Worm (Caenorhabditis elegans) whole organism, L1 larva: Measurements from ENCODE around the gene Y11D7A.5.

ENCODE experiments used
- aly-2 ChIP-seq: fragments of 150-350 bp; optimal IDR thresholded peaks from 2 replicates; lab custom pipeline; 2014; ENCODE audit warnings: missing biosample characterization, missing genetic modification characterization
- blmp-1 ChIP-seq: fragments of 150-350 bp; optimal IDR thresholded peaks from 2 replicates; lab custom pipeline; 2014; ENCODE audit warnings: missing biosample characterization, missing genetic modification characterization
- ceh-88 ChIP-seq: fragments of 200-800 bp; sonication (Bioruptor generic); IDR thresholded peaks from 2 replicates; pipeline ENCODE4 v1.3.6; 2022; ENCODE audit warnings: missing genetic modification characterization, missing compliant biosample characterization
- dsc-1 ChIP-seq: sonication (generic microtip); optimal IDR thresholded peaks from 2 replicates; lab custom pipeline; 2016; ENCODE audit warnings: mild to moderate bottlenecking, missing genetic modification characterization, missing compliant biosample characterization
- efl-1 ChIP-seq, 4 experiments: fragments of 150-350 bp; optimal IDR thresholded peaks in 3 of 4; peaks in 1 of 4; 1 replicate in 1 of 4; 2 replicates in 3 of 4; lab custom pipeline; 2014; ENCODE audit warnings: missing biosample characterization in 2 of 4, missing genetic modification characterization in 2 of 4, missing genetic modification reagents in 2 of 4
- efl-3 ChIP-seq: fragments of 200-800 bp; sonication (Bioruptor generic); optimal IDR thresholded peaks from 2 replicates; lab custom pipeline; 2018; ENCODE audit warnings: mild to moderate bottlenecking, missing genetic modification characterization, missing compliant biosample characterization
- elt-2 ChIP-seq: sonication (generic microtip); optimal IDR thresholded peaks from 2 replicates; lab custom pipeline; 2016; ENCODE audit warnings: missing genetic modification characterization, mild to moderate bottlenecking, inconsistent platforms, missing compliant biosample characterization, missing genetic modification reagents
- elt-3 ChIP-seq, 6 experiments: fragments of 150-350 bp in 1 of 6; sonication (generic microtip); optimal IDR thresholded peaks; 2 replicates each; lab custom pipeline; 2017 to 2018; ENCODE audit warnings: missing biosample characterization in 6 of 6, missing genetic modification characterization in 6 of 6, inconsistent platforms in 1 of 6
- ets-5 ChIP-seq: fragments of 200-800 bp; sonication (Bioruptor generic); IDR thresholded peaks from 2 replicates; pipeline ENCODE4 v1.3.6; 2022; ENCODE audit warnings: missing genetic modification characterization, missing compliant biosample characterization
- fkh-10 ChIP-seq: sonication (generic microtip); optimal IDR thresholded peaks from 2 replicates; lab custom pipeline; 2017; ENCODE audit warnings: missing biosample characterization, missing genetic modification reagents, missing genetic modification characterization
- fkh-8 ChIP-seq: sonication (generic microtip); optimal IDR thresholded peaks from 2 replicates; lab custom pipeline; 2016; ENCODE audit warnings: mild to moderate bottlenecking, missing genetic modification characterization, missing compliant biosample characterization
- fos-1 ChIP-seq: fragments of 150-350 bp; optimal IDR thresholded peaks from 2 replicates; lab custom pipeline; 2014; ENCODE audit warnings: missing biosample characterization, missing genetic modification characterization
- hlh-4 ChIP-seq: sonication (generic microtip); optimal IDR thresholded peaks from 2 replicates; lab custom pipeline; 2016; ENCODE audit warnings: mild to moderate bottlenecking, missing genetic modification characterization, missing compliant biosample characterization
- irx-1 ChIP-seq: sonication (generic microtip); optimal IDR thresholded peaks from 2 replicates; lab custom pipeline; 2016; ENCODE audit warnings: missing genetic modification characterization, missing compliant biosample characterization
- lin-35 ChIP-seq, 2 experiments: fragments of 150-350 bp; optimal IDR thresholded peaks; 2 replicates each; lab custom pipeline; 2014; ENCODE audit warnings: missing biosample characterization in 2 of 2, missing genetic modification characterization in 2 of 2, missing genetic modification reagents in 2 of 2
- mdl-1 ChIP-seq, 2 experiments: fragments of 150-350 bp; optimal IDR thresholded peaks; 2 replicates each; lab custom pipeline; 2014 to 2017; ENCODE audit warnings: missing biosample characterization in 2 of 2, missing genetic modification characterization in 2 of 2, inconsistent platforms in 1 of 2
- mef-2 ChIP-seq: fragments of 150-350 bp; optimal IDR thresholded peaks from 2 replicates; lab custom pipeline; 2014; ENCODE audit warnings: missing biosample characterization, missing genetic modification characterization
- nhr-19 ChIP-seq: fragments of 200-800 bp; sonication (Bioruptor generic); conservative IDR thresholded peaks from 2 replicates; pipeline ENCODE4 v1.3.6; 2022; ENCODE audit warnings: missing genetic modification characterization, missing compliant biosample characterization
- nhr-28 ChIP-seq: fragments of 150-350 bp; optimal IDR thresholded peaks from 2 replicates; lab custom pipeline; 2014; ENCODE audit warnings: missing biosample characterization, missing genetic modification characterization
- nhr-77 ChIP-seq: fragments of 150-350 bp; optimal IDR thresholded peaks from 2 replicates; lab custom pipeline; 2014; ENCODE audit warnings: missing biosample characterization, missing genetic modification characterization
- nhr-85 ChIP-seq: sonication (generic microtip); peaks from one replicate; lab custom pipeline; 2016; ENCODE audit warnings: missing genetic modification characterization, inconsistent platforms, missing compliant biosample characterization
- pax-3 ChIP-seq: fragments of 200-800 bp; sonication (Bioruptor generic); optimal IDR thresholded peaks from 2 replicates; lab custom pipeline; 2018; ENCODE audit warnings: mild to moderate bottlenecking, missing genetic modification characterization, moderate library complexity, missing compliant biosample characterization
- rnt-1 ChIP-seq: sonication (generic microtip); optimal IDR thresholded peaks from 2 replicates; lab custom pipeline; 2016; ENCODE audit warnings: mild to moderate bottlenecking, missing genetic modification characterization, moderate library complexity, missing compliant biosample characterization
- snpc-4 ChIP-seq: fragments of 150-350 bp; optimal IDR thresholded peaks from 2 replicates; lab custom pipeline; 2014; ENCODE audit warnings: missing biosample characterization, missing genetic modification characterization
- sptf-1 ChIP-seq: fragments of 150-350 bp; optimal IDR thresholded peaks from 2 replicates; lab custom pipeline; 2014; ENCODE audit warnings: missing biosample characterization, missing genetic modification characterization
- tbx-2 ChIP-seq: sonication (generic microtip); optimal IDR thresholded peaks from 2 replicates; lab custom pipeline; 2016; ENCODE audit warnings: missing genetic modification characterization, missing compliant biosample characterization
- unc-130 ChIP-seq: fragments of 150-350 bp; optimal IDR thresholded peaks from 2 replicates; lab custom pipeline; 2017; ENCODE audit warnings: missing biosample characterization, missing genetic modification characterization, inconsistent platforms
- unc-30 ChIP-seq: sonication (generic microtip); optimal IDR thresholded peaks from 2 replicates; lab custom pipeline; 2017; ENCODE audit warnings: missing biosample characterization, missing genetic modification characterization
- unc-62 ChIP-seq: fragments of 150-350 bp; optimal IDR thresholded peaks from 2 replicates; lab custom pipeline; 2014; ENCODE audit warnings: missing biosample characterization, missing genetic modification reagents, missing genetic modification characterization
- xbp-1 ChIP-seq: sonication (generic microtip); optimal IDR thresholded peaks from 2 replicates; lab custom pipeline; 2016; ENCODE audit warnings: missing genetic modification characterization, missing compliant biosample characterization
- zip-4 ChIP-seq: fragments of 200-800 bp; sonication (Bioruptor generic); optimal IDR thresholded peaks from 2 replicates; lab custom pipeline; 2018; ENCODE audit warnings: mild to moderate bottlenecking, missing genetic modification characterization, moderate library complexity, missing compliant biosample characterization
- ztf-11 ChIP-seq, 2 experiments: sonication (generic microtip); optimal IDR thresholded peaks; 2 replicates each; lab custom pipeline; 2016 to 2017; ENCODE audit warnings: missing genetic modification characterization in 2 of 2, missing biosample characterization in 1 of 2, missing compliant biosample characterization in 1 of 2
- ztf-4 ChIP-seq: fragments of 150-350 bp; optimal IDR thresholded peaks from 2 replicates; lab custom pipeline; 2014; ENCODE audit warnings: missing biosample characterization, missing genetic modification characterization

The Y11D7A.5 gene

ce11 chrIV:9239151-9239550, 6.2 kb downstream of the Y11D7A.5 start:
- TF ChIP-seq elt-3 (tag; optimal IDR thresholded peaks at IDR 0.05; lab: Kevin White, UChicago), result peak in 1 of 6 experiments; percentile 73
- TF ChIP-seq nhr-28, result no peak
- TF ChIP-seq blmp-1 (tag; lab: Kevin White, UChicago), result peak; percentile 12

ce11 chrIV:9232421-9233141, 12.7 kb downstream of the Y11D7A.5 start, which contains the start of gene Y11D7A.3:
Y11D7A.3 (plus strand) TSS chrIV:9233091.
- TF ChIP-seq unc-130 (tag; lab: Kevin White, UChicago) (peak; percentile 58), dsc-1 (tag; lab: Kevin White, UChicago) (no peak), tbx-2 (tag; lab: Kevin White, UChicago) (peak; percentile 15), lin-35 (GFP tag; optimal IDR thresholded peaks at IDR 0.05; lab: Kevin White, UChicago) (peak in 1 of 2 experiments; percentile 11), ztf-11 (tag; optimal IDR thresholded peaks at IDR 0.05; lab: Kevin White, UChicago) (no peak), mef-2 (tag; lab: Kevin White, UChicago) (no peak), xbp-1 (tag; lab: Kevin White, UChicago) (no peak), elt-3 (tag; optimal IDR thresholded peaks at IDR 0.05; lab: Kevin White, UChicago) (peak in 1 of 6 experiments; percentile 65)
- TF ChIP-seq, all 84 proteins: peak for 4

- TF ChIP-seq ceh-88 (no peak), elt-2 (no peak), snpc-4 (tag; lab: Kevin White, UChicago) (no peak), irx-1 (tag; lab: Kevin White, UChicago) (no peak), dsc-1 (tag; lab: Kevin White, UChicago) (no peak), nhr-19 (GFP tag; lab: Robert Waterston, UW) (no peak), zip-4 (GFP tag; lab: Kevin White, UChicago) (no peak), efl-3 (GFP tag; lab: Kevin White, UChicago) (no peak)
Observed at ce11 chrIV:9227650-9228049, 17.7 kb downstream of the Y11D7A.5 start.

- no peak for TF ChIP-seq ets-5
- TF ChIP-seq tbx-2 (tag; lab: Kevin White, UChicago), result no peak
- TF ChIP-seq fos-1, result no peak
- TF ChIP-seq sptf-1, result no peak
- TF ChIP-seq mef-2 (tag; lab: Kevin White, UChicago), result no peak
- TF ChIP-seq nhr-28, result no peak
- no peak for TF ChIP-seq pax-3 (tag; lab: Kevin White, UChicago)
- TF ChIP-seq fkh-10 (GFP tag; lab: Kevin White, UChicago), result no peak
- TF ChIP-seq unc-62, result no peak
- no peak for TF ChIP-seq irx-1 (tag; lab: Kevin White, UChicago)
- no peak for TF ChIP-seq nhr-85 (tag; lab: Kevin White, UChicago)
- TF ChIP-seq ztf-4 (tag; lab: Kevin White, UChicago), result no peak
- no peak for TF ChIP-seq zip-4 (GFP tag; lab: Kevin White, UChicago)
- TF ChIP-seq mdl-1 (tag; optimal IDR thresholded peaks at IDR 0.05; lab: Kevin White, UChicago), result no peak
Observed at ce11 chrIV:9224825-9225224, 20.5 kb downstream of the Y11D7A.5 start, which contains the start of gene C46C2.3. C46C2.3 (plus strand) TSS chrIV:9225125.

- no peak for TF ChIP-seq nhr-77 (tag; lab: Kevin White, UChicago)
- TF ChIP-seq rnt-1 (tag; lab: Kevin White, UChicago), result no peak
- TF ChIP-seq hlh-4 (tag; lab: Kevin White, UChicago), result no peak
- no peak for TF ChIP-seq lin-35 (GFP tag; optimal IDR thresholded peaks at IDR 0.05; lab: Kevin White, UChicago)
- TF ChIP-seq efl-1 (optimal IDR thresholded peaks at IDR 0.05; lab: Kevin White, UChicago), result no peak
- peak in 1 of 2 experiments; percentile 74 for TF ChIP-seq efl-1 (GFP tag; optimal IDR thresholded peaks at IDR 0.05 in 1 of 2; lab: Kevin White, UChicago)
- TF ChIP-seq fkh-8 (tag; lab: Kevin White, UChicago), result no peak
- no peak for TF ChIP-seq unc-30 (tag; lab: Kevin White, UChicago)
- no peak for TF ChIP-seq aly-2 (tag; lab: Kevin White, UChicago)
Observed at ce11 chrIV:9218415-9218814, 26.9 kb downstream of the Y11D7A.5 start.
